Fruit fly (Drosophila melanogaster) whole organism, embryonic: ENCODE measurements around the gene CG13313.

Experiments
- Adf1 ChIP-seq: fragments of 200-800 bp; sonication (Bioruptor generic); IDR thresholded peaks from 2 replicates; pipeline ENCODE4 v1.3.6; 2022; ENCODE audit warnings: missing biosample characterization, missing genetic modification characterization
- Atf-2 ChIP-seq: fragments of 200-800 bp; sonication (Bioruptor generic); optimal IDR thresholded peaks from 2 replicates; lab custom pipeline; 2016; ENCODE audit warnings: missing biosample characterization, missing genetic modification characterization
- B-H1 ChIP-seq: fragments of 200-800 bp; sonication (Bioruptor generic); IDR thresholded peaks from 3 replicates; pipeline ENCODE4 v1.3.6; 2022; ENCODE audit warnings: missing biosample characterization, missing genetic modification characterization
- Bgb ChIP-seq: fragments of 200-800 bp; sonication (Bioruptor generic); IDR thresholded peaks from 2 replicates; pipeline ENCODE4 v1.3.6; 2022; ENCODE audit warnings: missing biosample characterization, missing genetic modification characterization; ENCODE audit not compliant: partially characterized antibody
- CG10267 ChIP-seq: fragments of 200-800 bp; sonication (Bioruptor generic); optimal IDR thresholded peaks from 2 replicates; lab custom pipeline; 2018; ENCODE audit warnings: missing biosample characterization, mild to moderate bottlenecking, missing genetic modification characterization, moderate library complexity
- CG10366 ChIP-seq: fragments of 200-800 bp; sonication (Bioruptor generic); IDR thresholded peaks from 2 replicates; pipeline ENCODE4 v1.3.6; 2022; ENCODE audit warnings: missing biosample characterization, missing genetic modification characterization
- CG11398 ChIP-seq: fragments of 200-800 bp; sonication (Bioruptor generic); optimal IDR thresholded peaks from 2 replicates; lab custom pipeline; 2016; ENCODE audit warnings: missing biosample characterization, missing genetic modification characterization
- CG13624 ChIP-seq: fragments of 200-800 bp; sonication (Bioruptor generic); optimal IDR thresholded peaks from 2 replicates; lab custom pipeline; 2016; ENCODE audit warnings: missing biosample characterization, missing genetic modification characterization
- CG14965 ChIP-seq: fragments of 200-800 bp; sonication (Bioruptor generic); optimal IDR thresholded peaks from 2 replicates; lab custom pipeline; 2016; ENCODE audit warnings: missing biosample characterization, missing genetic modification characterization, borderline replicate concordance
- CG15073 ChIP-seq: fragments of 200-800 bp; sonication (Bioruptor generic); optimal IDR thresholded peaks from 2 replicates; lab custom pipeline; 2016; ENCODE audit warnings: missing biosample characterization, missing genetic modification characterization
- CG18011 ChIP-seq: fragments of 200-800 bp; sonication (Bioruptor generic); optimal IDR thresholded peaks from 2 replicates; lab custom pipeline; 2017; ENCODE audit warnings: missing biosample characterization, missing genetic modification characterization, mild to moderate bottlenecking, moderate library complexity, missing genotype
- CG2875 ChIP-seq: fragments of 200-800 bp; sonication (Bioruptor generic); optimal IDR thresholded peaks from 2 replicates; lab custom pipeline; 2017; ENCODE audit warnings: missing biosample characterization, mild to moderate bottlenecking, missing genetic modification characterization, missing genetic modification reagents
- CG4282 ChIP-seq: fragments of 200-800 bp; sonication (Bioruptor generic); optimal IDR thresholded peaks from 2 replicates; lab custom pipeline; 2016; ENCODE audit warnings: missing biosample characterization, missing genetic modification characterization
- CG4404 ChIP-seq: fragments of 200-800 bp; sonication (Bioruptor generic); IDR thresholded peaks from 2 replicates; pipeline ENCODE4 v1.3.6; 2022; ENCODE audit warnings: missing biosample characterization, missing genetic modification characterization
- CG7372 ChIP-seq: fragments of 200-800 bp; sonication (Bioruptor generic); IDR thresholded peaks from 2 replicates; pipeline ENCODE4 v1.3.6; 2022; ENCODE audit warnings: missing biosample characterization, missing genetic modification characterization
- CG8290 ChIP-seq, 3 experiments: fragments of 200-800 bp; sonication (Bioruptor generic); optimal IDR thresholded peaks; 2 replicates each; lab custom pipeline; 2016 to 2019; ENCODE audit warnings: missing biosample characterization in 3 of 3, missing genetic modification characterization in 3 of 3, mild to moderate bottlenecking in 2 of 3, moderate library complexity in 1 of 3
- CG8924 ChIP-seq: fragments of 200-800 bp; optimal IDR thresholded peaks from 3 replicates; lab custom pipeline; 2019; ENCODE audit warnings: missing biosample characterization, mild to moderate bottlenecking, missing genetic modification characterization, moderate library complexity
- CG9876 ChIP-seq: fragments of 200-800 bp; sonication (Bioruptor generic); optimal IDR thresholded peaks from 2 replicates; lab custom pipeline; 2016; ENCODE audit warnings: missing biosample characterization, missing genetic modification characterization
- Camta ChIP-seq: fragments of 200-800 bp; sonication (Bioruptor generic); optimal IDR thresholded peaks from 2 replicates; lab custom pipeline; 2016; ENCODE audit warnings: missing biosample characterization, missing genetic modification characterization
- Dek ChIP-seq: fragments of 200-800 bp; sonication (Bioruptor generic); optimal IDR thresholded peaks from 3 replicates; lab custom pipeline; 2019; ENCODE audit warnings: missing biosample characterization, mild to moderate bottlenecking, missing genetic modification characterization, moderate library complexity
- Dip3 ChIP-seq: fragments of 200-800 bp; sonication (Bioruptor generic); optimal IDR thresholded peaks from 3 replicates; lab custom pipeline; 2016; ENCODE audit warnings: missing biosample characterization, missing genetic modification characterization
- Gug ChIP-seq: fragments of 200-800 bp; sonication (Bioruptor generic); IDR thresholded peaks from 4 replicates; pipeline ENCODE4 v1.3.6; 2022; ENCODE audit warnings: missing biosample characterization, missing genetic modification characterization
- Hmx ChIP-seq: fragments of 200-800 bp; sonication (Bioruptor generic); optimal IDR thresholded peaks from 2 replicates; lab custom pipeline; 2016; ENCODE audit warnings: missing biosample characterization, missing genetic modification characterization
- Lhr ChIP-seq: fragments of 200-800 bp; sonication (Bioruptor generic); optimal IDR thresholded peaks from 3 replicates; lab custom pipeline; 2017; ENCODE audit warnings: mild to moderate bottlenecking, missing biosample characterization, missing genetic modification reagents, missing genetic modification characterization
- Lpt ChIP-seq: fragments of >200 bp; optimal IDR thresholded peaks from 2 replicates; lab custom pipeline; 2018; ENCODE audit warnings: missing biosample characterization, missing genetic modification characterization
- MESR4 ChIP-seq: fragments of 200-800 bp; sonication (Bioruptor generic); optimal IDR thresholded peaks from 2 replicates; lab custom pipeline; 2018; ENCODE audit warnings: missing biosample characterization, mild to moderate bottlenecking, missing genetic modification characterization, moderate library complexity
- MTF-1 ChIP-seq: fragments of 200-800 bp; sonication (Bioruptor generic); optimal IDR thresholded peaks from 2 replicates; lab custom pipeline; 2018; ENCODE audit warnings: missing biosample characterization, mild to moderate bottlenecking, missing genetic modification characterization, borderline replicate concordance
- NC2β ChIP-seq: fragments of 200-800 bp; sonication (Bioruptor generic); optimal IDR thresholded peaks from 2 replicates; lab custom pipeline; 2016; ENCODE audit warnings: missing biosample characterization, missing genetic modification characterization
- NK7.1 ChIP-seq: fragments of 200-800 bp; sonication (Bioruptor generic); optimal IDR thresholded peaks from 3 replicates; lab custom pipeline; 2016; ENCODE audit warnings: missing biosample characterization, missing genetic modification characterization
- Nf-YB ChIP-seq: fragments of 200-800 bp; sonication (Bioruptor generic); optimal IDR thresholded peaks from 3 replicates; lab custom pipeline; 2019; ENCODE audit warnings: missing biosample characterization, mild to moderate bottlenecking, missing genetic modification characterization, moderate library complexity
- Ssrp ChIP-seq: fragments of 200-800 bp; sonication (Bioruptor generic); optimal IDR thresholded peaks from 2 replicates; lab custom pipeline; 2018; ENCODE audit warnings: missing biosample characterization, mild to moderate bottlenecking, missing genetic modification characterization, moderate library complexity
- bigmax ChIP-seq: fragments of 200-800 bp; sonication (Bioruptor generic); optimal IDR thresholded peaks from 2 replicates; lab custom pipeline; 2018; ENCODE audit warnings: missing biosample characterization, mild to moderate bottlenecking, missing genetic modification characterization
- btn ChIP-seq: fragments of 200-800 bp; sonication (Bioruptor generic); optimal IDR thresholded peaks from 2 replicates; lab custom pipeline; 2016; ENCODE audit warnings: missing biosample characterization, missing genetic modification characterization
- cad ChIP-seq: fragments of >200 bp; optimal IDR thresholded peaks from 2 replicates; lab custom pipeline; 2017; ENCODE audit warnings: missing biosample characterization, missing genetic modification characterization
- cas ChIP-seq: fragments of 200-800 bp; sonication (Bioruptor generic); IDR thresholded peaks from 2 replicates; pipeline ENCODE4 v1.3.6; 2022; ENCODE audit warnings: missing biosample characterization, missing genetic modification characterization
- cato ChIP-seq: fragments of 200-800 bp; sonication (Bioruptor generic); optimal IDR thresholded peaks from 2 replicates; lab custom pipeline; 2016; ENCODE audit warnings: missing biosample characterization, missing genetic modification characterization, borderline replicate concordance
- danr ChIP-seq: fragments of 200-800 bp; sonication (Bioruptor generic); IDR thresholded peaks from 2 replicates; pipeline ENCODE4 v1.3.6; 2022; ENCODE audit warnings: missing biosample characterization, missing genetic modification characterization
- dimm ChIP-seq: fragments of 200-800 bp; sonication (Bioruptor generic); IDR thresholded peaks from 2 replicates; pipeline ENCODE4 v1.3.6; 2022; ENCODE audit warnings: missing biosample characterization, missing genetic modification characterization
- ems ChIP-seq: fragments of 200-800 bp; sonication (Bioruptor generic); optimal IDR thresholded peaks from 3 replicates; lab custom pipeline; 2016; ENCODE audit warnings: missing biosample characterization, missing genetic modification characterization
- esg ChIP-seq: fragments of 200-800 bp; sonication (Bioruptor generic); conservative IDR thresholded peaks from 2 replicates; pipeline ENCODE4 v1.3.6; 2022; ENCODE audit warnings: missing biosample characterization, missing genetic modification characterization
- gro ChIP-seq: fragments of 200-800 bp; sonication (Bioruptor generic); optimal IDR thresholded peaks from 2 replicates; lab custom pipeline; 2016; ENCODE audit warnings: missing biosample characterization, missing genetic modification characterization
- gsb-n ChIP-seq: fragments of 200-800 bp; sonication (Bioruptor generic); optimal IDR thresholded peaks from 3 replicates; lab custom pipeline; 2018; ENCODE audit warnings: missing biosample characterization, mild to moderate bottlenecking, missing genetic modification characterization
- jumu ChIP-seq: fragments of 200-800 bp; sonication (Bioruptor generic); optimal IDR thresholded peaks from 3 replicates; lab custom pipeline; 2016; ENCODE audit warnings: missing biosample characterization, missing genetic modification characterization
- mam ChIP-seq: fragments of 200-800 bp; sonication (Bioruptor generic); optimal IDR thresholded peaks from 3 replicates; lab custom pipeline; 2016; ENCODE audit warnings: missing biosample characterization, missing genetic modification characterization
- mld ChIP-seq: fragments of 200-800 bp; sonication (Bioruptor generic); IDR thresholded peaks from 3 replicates; pipeline ENCODE4 v1.3.6; 2022; ENCODE audit warnings: missing biosample characterization, missing genetic modification characterization; ENCODE audit not compliant: partially characterized antibody
- pan ChIP-seq, 4 experiments: fragments of >200 bp in 3 of 4; fragments of 200-800 bp in 1 of 4; sonication (Bioruptor generic) in 1 of 4; optimal IDR thresholded peaks in 3 of 4; IDR thresholded peaks in 1 of 4; 2 replicates each; pipeline versions ENCODE4 v1.3.6 to Lab custom; 2017 to 2022; ENCODE audit warnings: missing biosample characterization in 2 of 4, missing genetic modification characterization in 2 of 4, mixed read lengths in 1 of 4
- slbo ChIP-seq: fragments of 200-800 bp; sonication (Bioruptor generic); IDR thresholded peaks from 2 replicates; pipeline ENCODE4 v1.3.6; 2022; ENCODE audit warnings: missing biosample characterization, missing genetic modification characterization
- slou ChIP-seq: fragments of 200-800 bp; sonication (Bioruptor generic); optimal IDR thresholded peaks from 3 replicates; lab custom pipeline; 2016; ENCODE audit warnings: missing biosample characterization, missing genetic modification characterization
- slp2 ChIP-seq: fragments of 200-800 bp; sonication (Bioruptor generic); optimal IDR thresholded peaks from 2 replicates; lab custom pipeline; 2016; ENCODE audit warnings: missing biosample characterization, missing genetic modification characterization
- zen ChIP-seq: fragments of 200-800 bp; sonication (Bioruptor generic); optimal IDR thresholded peaks from 3 replicates; lab custom pipeline; 2018; ENCODE audit warnings: missing biosample characterization, mild to moderate bottlenecking, missing genetic modification characterization, moderate library complexity
- zf30C ChIP-seq: fragments of 200-800 bp; sonication (Bioruptor generic); optimal IDR thresholded peaks from 3 replicates; lab custom pipeline; 2018; ENCODE audit warnings: missing biosample characterization, mild to moderate bottlenecking, missing genetic modification characterization

Gene CG13313

dm6 chr3L:8912332-8912731 is 46.3 kb upstream of the CG13313 start, which contains the start of the genes Tsp66E and mfr (continued):
- no peak for TF ChIP-seq CG2875 (GFP tag; lab: Kevin White, UChicago)
- no peak for TF ChIP-seq cato (GFP tag; lab: Kevin White, UChicago)
- TF ChIP-seq CG14965, result no peak
- no peak for TF ChIP-seq CG8924 (tag; lab: Kevin White, UChicago)
- TF ChIP-seq slp2 (GFP tag; lab: Kevin White, UChicago), result no peak
- TF ChIP-seq Camta (GFP tag; lab: Kevin White, UChicago), result no peak
- no peak for TF ChIP-seq CG4282 (GFP tag; lab: Kevin White, UChicago)
- TF ChIP-seq Dip3 (GFP tag; lab: Kevin White, UChicago), result no peak
- no peak for TF ChIP-seq danr
- no peak for TF ChIP-seq CG9876
- TF ChIP-seq NC2β (GFP tag; lab: Kevin White, UChicago), result no peak
- TF ChIP-seq B-H1 (GFP tag; lab: Robert Waterston, UW), result no peak
- no peak for TF ChIP-seq CG11398 (GFP tag; lab: Kevin White, UChicago)
- no peak for TF ChIP-seq Hmx
- no peak for TF ChIP-seq CG15073 (GFP tag; lab: Kevin White, UChicago)
- no peak for TF ChIP-seq gsb-n (tag; lab: Kevin White, UChicago)
- no peak for TF ChIP-seq CG10267 (tag; lab: Kevin White, UChicago)
- peak; percentile 53 for TF ChIP-seq Nf-YB (GFP tag; lab: Kevin White, UChicago)
- TF ChIP-seq MESR4 (GFP tag; lab: Kevin White, UChicago), result no peak
- no peak for TF ChIP-seq mld
- no peak for TF ChIP-seq dimm (GFP tag; lab: Robert Waterston, UW)
- TF ChIP-seq Bgb (GFP tag; lab: Robert Waterston, UW), result peak; percentile 63
- no peak for TF ChIP-seq zen (tag; lab: Kevin White, UChicago)
- no peak for TF ChIP-seq Dek (tag; lab: Kevin White, UChicago)
- TF ChIP-seq CG7372 (GFP tag; lab: Robert Waterston, UW), result no peak
- TF ChIP-seq ems (GFP tag; lab: Kevin White, UChicago), result no peak
- no peak for TF ChIP-seq CG13624 (GFP tag; lab: Kevin White, UChicago)
- TF ChIP-seq CG4404, result no peak
- TF ChIP-seq NK7.1 (GFP tag; lab: Kevin White, UChicago), result no peak
- no peak for TF ChIP-seq Ssrp (tag; lab: Kevin White, UChicago)
- TF ChIP-seq CG10366, result no peak
- TF ChIP-seq gro, result no peak
- TF ChIP-seq btn (GFP tag; lab: Kevin White, UChicago), result no peak
- TF ChIP-seq zf30C (GFP tag; lab: Kevin White, UChicago), result no peak
- TF ChIP-seq cas (GFP tag; lab: Robert Waterston, UW), result peak; percentile 9; the same call in 1 of the 2 replicates
- TF ChIP-seq mam (GFP tag; lab: Kevin White, UChicago), result no peak
- TF ChIP-seq Adf1 (GFP tag; lab: Robert Waterston, UW), result peak; percentile 50; the same call in 1 of the 2 replicates
- 0 out of 4 replicates have a peak, but pooled peaks have one; percentile 1 for TF ChIP-seq Gug (GFP tag; lab: Robert Waterston, UW)
- TF ChIP-seq jumu, result no peak
- no peak for TF ChIP-seq pan (optimal IDR thresholded peaks at IDR 0.05; lab: Kevin White, UChicago)
- peak in 1 of 2 experiments; percentile 31 for TF ChIP-seq pan (GFP tag; optimal IDR thresholded peaks at IDR 0.05 in 1 of 2, IDR thresholded peaks at IDR 0.05 in 1 of 2)
- no peak for TF ChIP-seq bigmax (GFP tag; lab: Kevin White, UChicago)
- no peak for TF ChIP-seq Lhr (GFP tag; lab: Kevin White, UChicago)
- peak; percentile 26; the same call in 1 of the 2 replicates for TF ChIP-seq slbo (GFP tag; lab: Robert Waterston, UW)
- TF ChIP-seq esg (GFP tag; lab: Robert Waterston, UW), result no peak
- TF ChIP-seq slou (GFP tag; lab: Kevin White, UChicago), result no peak
- TF ChIP-seq Lpt (GFP tag; lab: Kevin White, UChicago), result no peak
- no peak for TF ChIP-seq MTF-1 (GFP tag; lab: Kevin White, UChicago)
- no peak for TF ChIP-seq CG8290 (GFP tag; optimal IDR thresholded peaks at IDR 0.05; lab: Kevin White, UChicago)
- no peak for TF ChIP-seq CG8290 (tag; optimal IDR thresholded peaks at IDR 0.05; lab: Kevin White, UChicago)
- no peak for TF ChIP-seq Atf-2 (GFP tag; lab: Kevin White, UChicago)
- TF ChIP-seq CG18011 (GFP tag; lab: Kevin White, UChicago), result no peak
- TF ChIP-seq cad (GFP tag; lab: Kevin White, UChicago), result no peak
